Fruit fly (Drosophila melanogaster) whole organism, prepupa: Measurements from ENCODE around the gene Gr93d.

Experiments
- Blimp-1 ChIP-seq: fragments of 200-800 bp; sonication (Bioruptor generic); optimal IDR thresholded peaks from 3 replicates; lab custom pipeline; 2017; ENCODE audit warnings: missing biosample characterization, missing genetic modification characterization, mild to moderate bottlenecking, moderate library complexity, missing genetic modification reagents
- CG10631 ChIP-seq: fragments of 200-800 bp; sonication (Bioruptor generic); optimal IDR thresholded peaks from 2 replicates; lab custom pipeline; 2016; ENCODE audit warnings: missing biosample characterization, missing genetic modification characterization
- CG10669 ChIP-seq: fragments of 200-800 bp; sonication (Bioruptor generic); optimal IDR thresholded peaks from 3 replicates; lab custom pipeline; 2018; ENCODE audit warnings: missing biosample characterization, mild to moderate bottlenecking, missing genetic modification characterization, moderate library complexity
- CG11762 ChIP-seq: fragments of 200-800 bp; sonication (Bioruptor generic); optimal IDR thresholded peaks from 3 replicates; lab custom pipeline; 2016; ENCODE audit warnings: missing biosample characterization, missing genetic modification characterization; ENCODE audit not compliant: insufficient read depth
- CG15336 ChIP-seq: fragments of 200-800 bp; sonication (Bioruptor generic); IDR thresholded peaks from 2 replicates; pipeline ENCODE4 v1.3.6; 2022; ENCODE audit warnings: missing biosample characterization, missing genetic modification characterization
- CG1621 ChIP-seq: fragments of 200-800 bp; sonication (Bioruptor generic); optimal IDR thresholded peaks from 3 replicates; lab custom pipeline; 2018; ENCODE audit warnings: missing biosample characterization, mild to moderate bottlenecking, missing genetic modification characterization
- CG16779 ChIP-seq: fragments of 200-800 bp; sonication (Bioruptor generic); optimal IDR thresholded peaks from 3 replicates; lab custom pipeline; 2017; ENCODE audit warnings: missing biosample characterization, mild to moderate bottlenecking, missing genetic modification characterization
- CG3032 ChIP-seq: fragments of 200-800 bp; optimal IDR thresholded peaks from 2 replicates; lab custom pipeline; 2019; ENCODE audit warnings: missing biosample characterization, mild to moderate bottlenecking, missing genetic modification characterization, moderate library complexity
- CG31627 ChIP-seq: fragments of 200-800 bp; sonication (Bioruptor generic); optimal IDR thresholded peaks from 3 replicates; lab custom pipeline; 2016; ENCODE audit warnings: missing biosample characterization, missing genetic modification characterization
- CG32006 ChIP-seq: fragments of 200-800 bp; sonication (Bioruptor generic); optimal IDR thresholded peaks from 3 replicates; lab custom pipeline; 2017; ENCODE audit warnings: missing biosample characterization, mild to moderate bottlenecking, missing genetic modification characterization
- CG34406 ChIP-seq: fragments of 200-800 bp; sonication (Bioruptor generic); optimal IDR thresholded peaks from 3 replicates; lab custom pipeline; 2016; ENCODE audit warnings: missing biosample characterization, missing genetic modification characterization
- CG3919 ChIP-seq: fragments of 200-800 bp; sonication (Bioruptor generic); optimal IDR thresholded peaks from 3 replicates; lab custom pipeline; 2016; ENCODE audit warnings: missing biosample characterization, missing genetic modification characterization
- CG6163 ChIP-seq: fragments of 200-800 bp; sonication (Bioruptor generic); IDR thresholded peaks from 3 replicates; pipeline ENCODE4 v1.3.6; 2022; ENCODE audit warnings: missing biosample characterization, missing genetic modification characterization
- CG6276 ChIP-seq: fragments of 200-800 bp; sonication (Bioruptor generic); optimal IDR thresholded peaks from 2 replicates; lab custom pipeline; 2017; ENCODE audit warnings: missing biosample characterization, mild to moderate bottlenecking, missing genetic modification characterization
- CG6792 ChIP-seq: fragments of 200-800 bp; sonication (Bioruptor generic); optimal IDR thresholded peaks from 3 replicates; lab custom pipeline; 2016; ENCODE audit warnings: missing biosample characterization, missing genetic modification characterization
- CG6808 ChIP-seq: fragments of 200-800 bp; sonication (Bioruptor generic); optimal IDR thresholded peaks from 3 replicates; lab custom pipeline; 2017; ENCODE audit warnings: missing biosample characterization, missing genetic modification characterization, mild to moderate bottlenecking, moderate library complexity, missing genetic modification reagents
- CG7368 ChIP-seq: fragments of 200-800 bp; sonication (Bioruptor generic); optimal IDR thresholded peaks from 3 replicates; lab custom pipeline; 2016; ENCODE audit warnings: missing biosample characterization, missing genetic modification characterization
- CG8119 ChIP-seq: fragments of 200-800 bp; sonication (Bioruptor generic); IDR thresholded peaks from 3 replicates; pipeline ENCODE4 v1.3.6; 2022; ENCODE audit warnings: missing biosample characterization, missing genetic modification characterization
- CG8319 ChIP-seq: fragments of 200-800 bp; sonication (Bioruptor generic); optimal IDR thresholded peaks from 3 replicates; lab custom pipeline; 2016; ENCODE audit warnings: missing biosample characterization, missing genetic modification characterization
- CG9139 ChIP-seq: fragments of 200-800 bp; sonication (Bioruptor generic); optimal IDR thresholded peaks from 3 replicates; lab custom pipeline; 2017; ENCODE audit warnings: missing biosample characterization, mild to moderate bottlenecking, missing genetic modification characterization
- Eip75B ChIP-seq: fragments of 200-800 bp; sonication (Bioruptor generic); optimal IDR thresholded peaks from 3 replicates; lab custom pipeline; 2016; ENCODE audit warnings: missing biosample characterization, missing genetic modification characterization
- Eip78C ChIP-seq: fragments of 200-800 bp; sonication (Bioruptor generic); peaks from one replicate; lab custom pipeline; 2016; ENCODE audit warnings: missing biosample characterization, missing genetic modification characterization
- Ets21C ChIP-seq: fragments of 200-800 bp; sonication (Bioruptor generic); optimal IDR thresholded peaks from 3 replicates; lab custom pipeline; 2016; ENCODE audit warnings: missing biosample characterization, missing genetic modification characterization
- Ets96B ChIP-seq: fragments of 200-800 bp; optimal IDR thresholded peaks from 2 replicates; lab custom pipeline; 2019; ENCODE audit warnings: missing biosample characterization, mild to moderate bottlenecking, missing genetic modification characterization, moderate library complexity
- Gug ChIP-seq: fragments of 200-800 bp; sonication (Bioruptor generic); IDR thresholded peaks from 2 replicates; pipeline ENCODE4 v1.3.6; 2022; ENCODE audit warnings: missing biosample characterization, missing genetic modification characterization
- Hr39 ChIP-seq: fragments of 200-800 bp; sonication (Bioruptor generic); optimal IDR thresholded peaks from 2 replicates; lab custom pipeline; 2016; ENCODE audit warnings: missing biosample characterization, missing genetic modification characterization
- Hr4 ChIP-seq: fragments of 200-800 bp; sonication (Bioruptor generic); optimal IDR thresholded peaks from 3 replicates; lab custom pipeline; 2016; ENCODE audit warnings: missing biosample characterization, missing genetic modification characterization
- Lpt ChIP-seq: fragments of 200-800 bp; sonication (Bioruptor generic); optimal IDR thresholded peaks from 3 replicates; lab custom pipeline; 2016; ENCODE audit warnings: missing biosample characterization, missing genetic modification characterization
- Met ChIP-seq: fragments of 200-800 bp; sonication (Bioruptor generic); optimal IDR thresholded peaks from 3 replicates; lab custom pipeline; 2016; ENCODE audit warnings: missing biosample characterization, missing genetic modification characterization
- Smox ChIP-seq: fragments of 200-800 bp; sonication (Bioruptor generic); optimal IDR thresholded peaks from 3 replicates; lab custom pipeline; 2016; ENCODE audit warnings: missing biosample characterization, missing genetic modification characterization
- Sox102F ChIP-seq: fragments of 200-800 bp; sonication (Bioruptor generic); optimal IDR thresholded peaks from 2 replicates; lab custom pipeline; 2016; ENCODE audit warnings: missing biosample characterization, mild to moderate bottlenecking, missing genetic modification characterization
- Sox14 ChIP-seq: fragments of 200-800 bp; sonication (Bioruptor generic); optimal IDR thresholded peaks from 3 replicates; lab custom pipeline; 2016; ENCODE audit warnings: missing biosample characterization, missing genetic modification characterization
- Sox15 ChIP-seq: fragments of 200-800 bp; sonication (Bioruptor generic); optimal IDR thresholded peaks from 3 replicates; lab custom pipeline; 2016; ENCODE audit warnings: missing biosample characterization, missing genetic modification characterization
- achi ChIP-seq: fragments of 200-800 bp; sonication (Bioruptor generic); optimal IDR thresholded peaks from 3 replicates; lab custom pipeline; 2016; ENCODE audit warnings: missing biosample characterization, missing genetic modification characterization
- cyc ChIP-seq: fragments of 200-800 bp; sonication (Bioruptor generic); optimal IDR thresholded peaks from 3 replicates; lab custom pipeline; 2016; ENCODE audit warnings: missing biosample characterization, missing genetic modification characterization
- dac ChIP-seq: fragments of 200-800 bp; sonication (Bioruptor generic); optimal IDR thresholded peaks from 2 replicates; lab custom pipeline; 2017; ENCODE audit warnings: missing biosample characterization, mild to moderate bottlenecking, missing genetic modification characterization
- dsx ChIP-seq: fragments of 200-800 bp; optimal IDR thresholded peaks from 3 replicates; lab custom pipeline; 2019; ENCODE audit warnings: missing biosample characterization, mild to moderate bottlenecking, missing genetic modification characterization, moderate library complexity; ENCODE audit not compliant: poor library complexity, severe bottlenecking
- eg ChIP-seq: fragments of 200-800 bp; sonication (Bioruptor generic); IDR thresholded peaks from 3 replicates; pipeline ENCODE4 v1.3.6; 2022; ENCODE audit warnings: missing biosample characterization, missing genetic modification characterization
- esn ChIP-seq: fragments of 200-800 bp; sonication (Bioruptor generic); optimal IDR thresholded peaks from 2 replicates; lab custom pipeline; 2016; ENCODE audit warnings: missing biosample characterization, mild to moderate bottlenecking, missing genetic modification characterization, moderate library complexity
- fd59A ChIP-seq: fragments of 200-800 bp; sonication (Bioruptor generic); optimal IDR thresholded peaks from 2 replicates; lab custom pipeline; 2017; ENCODE audit warnings: missing biosample characterization, mild to moderate bottlenecking, missing genetic modification characterization, missing genetic modification reagents
- fd85E ChIP-seq: fragments of 200-800 bp; sonication (Bioruptor generic); optimal IDR thresholded peaks from 3 replicates; lab custom pipeline; 2016; ENCODE audit warnings: missing biosample characterization, missing genetic modification characterization
- fkh ChIP-seq: fragments of 200-800 bp; sonication (Bioruptor generic); optimal IDR thresholded peaks from 3 replicates; lab custom pipeline; 2017; ENCODE audit warnings: missing biosample characterization, mild to moderate bottlenecking, missing genetic modification characterization, moderate library complexity
- net ChIP-seq: fragments of 200-800 bp; sonication (Bioruptor generic); optimal IDR thresholded peaks from 3 replicates; lab custom pipeline; 2016; ENCODE audit warnings: missing biosample characterization, missing genetic modification characterization
- pdm3 ChIP-seq: fragments of 200-800 bp; sonication (Bioruptor generic); optimal IDR thresholded peaks from 3 replicates; lab custom pipeline; 2016; ENCODE audit warnings: missing biosample characterization, missing genetic modification characterization
- salr ChIP-seq, 2 experiments: fragments of 200-800 bp; sonication (Bioruptor generic); optimal IDR thresholded peaks; 3 replicates each; lab custom pipeline; 2016 to 2018; ENCODE audit warnings: missing biosample characterization in 2 of 2, missing genetic modification characterization in 2 of 2, mild to moderate bottlenecking in 1 of 2
- spab ChIP-seq: fragments of 200-800 bp; sonication (Bioruptor generic); optimal IDR thresholded peaks from 2 replicates; lab custom pipeline; 2017; ENCODE audit warnings: missing biosample characterization, mild to moderate bottlenecking, missing genetic modification characterization, missing genetic modification reagents
- ss ChIP-seq, 2 experiments: fragments of 200-800 bp; sonication (Bioruptor generic); optimal IDR thresholded peaks; 2 replicates in 1 of 2; 3 replicates in 1 of 2; lab custom pipeline; 2017 to 2018; ENCODE audit warnings: mild to moderate bottlenecking in 2 of 2, missing biosample characterization in 2 of 2, missing genetic modification characterization in 2 of 2, moderate library complexity in 1 of 2
- topi ChIP-seq: fragments of 200-800 bp; sonication (Bioruptor generic); optimal IDR thresholded peaks from 3 replicates; lab custom pipeline; 2016; ENCODE audit warnings: missing biosample characterization, missing genetic modification characterization
- vri ChIP-seq: fragments of 200-800 bp; sonication (Bioruptor generic); optimal IDR thresholded peaks from 3 replicates; lab custom pipeline; 2016; ENCODE audit warnings: missing biosample characterization, mild to moderate bottlenecking, missing genetic modification characterization

Gene Gr93d

DNA sequence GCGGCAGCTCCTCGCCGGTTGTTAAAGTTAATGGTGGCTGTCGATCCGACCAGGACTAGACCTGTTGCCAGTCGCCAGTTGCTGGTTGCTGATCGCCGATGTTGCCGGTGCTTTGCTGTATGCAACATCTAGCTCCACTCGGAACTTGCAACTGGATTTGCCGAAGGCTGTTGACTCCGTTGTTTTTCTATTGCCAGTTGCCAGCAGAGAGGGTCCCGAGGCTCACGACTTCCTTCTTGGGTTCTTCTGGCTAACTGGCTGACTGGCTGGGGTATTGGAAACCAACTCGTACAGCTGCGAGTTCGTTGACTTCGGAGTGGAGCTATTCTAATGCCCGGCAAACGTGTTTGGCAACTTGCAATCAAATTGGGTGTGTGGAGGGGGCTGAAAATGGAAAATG lies 15.4 kb downstream of the Gr93d start:
- TF ChIP-seq eg (peak; percentile 6; the same call in 1 of the 3 replicates), CG6163 (0 out of 3 replicates have a peak, but pooled peaks have one; percentile 10), Smox (no peak), CG6276 (no peak), Lpt (GFP tag; lab: Kevin White, UChicago) (peak; percentile 75), Hr39 (no peak), pdm3 (GFP tag; lab: Kevin White, UChicago) (no peak), CG15336 (GFP tag; lab: Robert Waterston, UW) (peak; percentile 13; the same call in 1 of the 2 replicates), CG10669 (GFP tag; lab: Kevin White, UChicago) (no peak)

- TF ChIP-seq CG6276, result peak; percentile 82
- peak in 1 of 2 experiments; percentile 70 for TF ChIP-seq salr (GFP tag; optimal IDR thresholded peaks at IDR 0.05; lab: Kevin White, UChicago)
- TF ChIP-seq Ets96B, result peak; percentile 78
- TF ChIP-seq vri, result no peak
- peak; percentile 62 for TF ChIP-seq Eip78C (GFP tag; lab: Kevin White, UChicago)
- TF ChIP-seq net (GFP tag; lab: Kevin White, UChicago), result no peak
- no peak for TF ChIP-seq Eip75B (GFP tag; lab: Kevin White, UChicago)
- no peak for TF ChIP-seq esn
- TF ChIP-seq CG15336 (GFP tag; lab: Robert Waterston, UW), result peak; percentile 69
- TF ChIP-seq fkh (GFP tag; lab: Kevin White, UChicago), result no peak
- 0 out of 2 replicates have a peak, but pooled peaks have one; percentile 14 for TF ChIP-seq Gug (GFP tag; lab: Robert Waterston, UW)
- peak; percentile 19; the same call in 1 of the 3 replicates for TF ChIP-seq eg
- no peak for TF ChIP-seq Sox102F (GFP tag; lab: Kevin White, UChicago)
- TF ChIP-seq CG10669 (GFP tag; lab: Kevin White, UChicago), result peak; percentile 68
- TF ChIP-seq topi, result no peak
- peak; percentile 76 for TF ChIP-seq CG3032
- peak; percentile 10 for TF ChIP-seq CG34406
- TF ChIP-seq CG1621 (tag; lab: Kevin White, UChicago), result peak; percentile 18
- TF ChIP-seq fd85E, result no peak
- no peak for TF ChIP-seq CG8319 (GFP tag; lab: Kevin White, UChicago)
- peak; percentile 74 for TF ChIP-seq CG6808 (GFP tag; lab: Kevin White, UChicago)
- TF ChIP-seq Hr4 (GFP tag; lab: Kevin White, UChicago), result peak; percentile 56
- no peak for TF ChIP-seq CG6163
- TF ChIP-seq CG3919 (GFP tag; lab: Kevin White, UChicago), result peak; percentile 58
- TF ChIP-seq CG9139 (GFP tag; lab: Kevin White, UChicago), result no peak
- TF ChIP-seq CG32006 (GFP tag; lab: Kevin White, UChicago), result peak; percentile 91
- TF ChIP-seq dac (GFP tag; lab: Kevin White, UChicago), result no peak
- TF ChIP-seq CG11762 (GFP tag; lab: Kevin White, UChicago), result peak; percentile 69
- TF ChIP-seq ss (GFP tag; optimal IDR thresholded peaks at IDR 0.05; lab: Kevin White, UChicago), result peak; percentile 62 to 66
- peak; percentile 10 for TF ChIP-seq fd59A
- peak; percentile 61 for TF ChIP-seq achi
- TF ChIP-seq CG6792 (GFP tag; lab: Kevin White, UChicago), result no peak
- TF ChIP-seq Hr39, result no peak
- no peak for TF ChIP-seq Ets21C (GFP tag; lab: Kevin White, UChicago)
- peak; percentile 25 for TF ChIP-seq CG16779 (tag; lab: Kevin White, UChicago)
- no peak for TF ChIP-seq Met (GFP tag; lab: Kevin White, UChicago)
- no peak for TF ChIP-seq CG7368 (GFP tag; lab: Kevin White, UChicago)
- TF ChIP-seq Sox15, result no peak
- TF ChIP-seq cyc (GFP tag; lab: Kevin White, UChicago), result no peak
- TF ChIP-seq Sox14, result no peak
- TF ChIP-seq Lpt (GFP tag; lab: Kevin White, UChicago), result no peak
- peak; percentile 34 for TF ChIP-seq dsx (GFP tag; lab: Kevin White, UChicago)
- TF ChIP-seq CG31627 (GFP tag; lab: Kevin White, UChicago), result no peak
- TF ChIP-seq Blimp-1 (GFP tag; lab: Kevin White, UChicago), result no peak
- TF ChIP-seq CG8119 (GFP tag; lab: Robert Waterston, UW), result peak; percentile 76
- peak; percentile 76 for TF ChIP-seq spab (GFP tag; lab: Kevin White, UChicago)
- TF ChIP-seq CG10631 (GFP tag; lab: Kevin White, UChicago), result peak; percentile 76
These were observed 16.2 kb downstream of the Gr93d start for dm6 chr3R:21830303-21830707.
